Fruit fly (Drosophila melanogaster) whole organism, embryonic: Measurements from ENCODE around the gene Rab6.
A peak's percentile ranks its signal among the peaks of the same experiment; 100 is the strongest.

ENCODE experiments used
- Asciz ChIP-seq: fragments of 200-800 bp; sonication (Bioruptor generic); optimal IDR thresholded peaks from 2 replicates; lab custom pipeline; 2017; ENCODE audit warnings: missing biosample characterization, mild to moderate bottlenecking, missing genetic modification characterization, missing genetic modification reagents
- CG10147 ChIP-seq: fragments of 200-800 bp; sonication (Bioruptor generic); optimal IDR thresholded peaks from 2 replicates; lab custom pipeline; 2019; ENCODE audit warnings: missing biosample characterization, mild to moderate bottlenecking, missing genetic modification characterization, moderate library complexity
- CG10267 ChIP-seq: fragments of 200-800 bp; sonication (Bioruptor generic); optimal IDR thresholded peaks from 2 replicates; lab custom pipeline; 2018; ENCODE audit warnings: missing biosample characterization, mild to moderate bottlenecking, missing genetic modification characterization, moderate library complexity
- CG10543 ChIP-seq: fragments of 200-800 bp; sonication (Bioruptor generic); optimal IDR thresholded peaks from 3 replicates; lab custom pipeline; 2017; ENCODE audit warnings: missing biosample characterization, mild to moderate bottlenecking, missing genetic modification characterization, moderate library complexity
- CG12236 ChIP-seq: fragments of 200-800 bp; sonication (Bioruptor generic); optimal IDR thresholded peaks from 2 replicates; lab custom pipeline; 2016; ENCODE audit warnings: missing biosample characterization, missing genetic modification characterization
- CG13287 ChIP-seq: fragments of 200-800 bp; sonication (Bioruptor generic); IDR thresholded peaks from 2 replicates; pipeline ENCODE4 v1.3.6; 2022; ENCODE audit warnings: missing biosample characterization, missing genetic modification characterization; ENCODE audit not compliant: partially characterized antibody
- CG1529 ChIP-seq: fragments of 200-800 bp; sonication (Bioruptor generic); optimal IDR thresholded peaks from 3 replicates; lab custom pipeline; 2018; ENCODE audit warnings: missing biosample characterization, missing genetic modification characterization
- CG1603 ChIP-seq: fragments of 200-800 bp; sonication (Bioruptor generic); optimal IDR thresholded peaks from 2 replicates; lab custom pipeline; 2019; ENCODE audit warnings: missing biosample characterization, mild to moderate bottlenecking, missing genetic modification characterization, moderate library complexity
- CG17186 ChIP-seq: fragments of 200-800 bp; sonication (Bioruptor generic); optimal IDR thresholded peaks from 3 replicates; lab custom pipeline; 2017; ENCODE audit warnings: missing biosample characterization, missing genetic modification reagents, missing genetic modification characterization
- CG17359 ChIP-seq: fragments of 200-800 bp; sonication (Bioruptor generic); optimal IDR thresholded peaks from 3 replicates; lab custom pipeline; 2018; ENCODE audit warnings: missing biosample characterization, mild to moderate bottlenecking, missing genetic modification characterization, moderate library complexity
- CG18262 ChIP-seq: fragments of 200-800 bp; optimal IDR thresholded peaks from 3 replicates; lab custom pipeline; 2019; ENCODE audit warnings: missing biosample characterization, mild to moderate bottlenecking, missing genetic modification characterization, moderate library complexity
- CG1832 ChIP-seq: fragments of 200-800 bp; sonication (Bioruptor generic); optimal IDR thresholded peaks from 2 replicates; lab custom pipeline; 2017; ENCODE audit warnings: missing biosample characterization, mild to moderate bottlenecking, missing genetic modification characterization, inconsistent platforms
- CG2116 ChIP-seq: fragments of 200-800 bp; sonication (Bioruptor generic); optimal IDR thresholded peaks from 3 replicates; lab custom pipeline; 2018; ENCODE audit warnings: missing biosample characterization, mild to moderate bottlenecking, missing genetic modification characterization
- CG32772 ChIP-seq: fragments of 200-800 bp; sonication (Bioruptor generic); IDR thresholded peaks from 2 replicates; pipeline ENCODE4 v1.3.6; 2022; ENCODE audit warnings: missing biosample characterization, missing genetic modification characterization
- CG3838 ChIP-seq: fragments of 200-800 bp; sonication (Bioruptor generic); optimal IDR thresholded peaks from 3 replicates; lab custom pipeline; 2016; ENCODE audit warnings: missing biosample characterization, missing genetic modification characterization
- CG4360 ChIP-seq: fragments of 200-800 bp; sonication (Bioruptor generic); IDR thresholded peaks from 2 replicates; pipeline ENCODE4 v1.3.6; 2022; ENCODE audit warnings: missing biosample characterization, missing genetic modification characterization
- CG43689 ChIP-seq: fragments of 200-800 bp; sonication (Bioruptor generic); IDR thresholded peaks from 2 replicates; pipeline ENCODE4 v1.3.6; 2022; ENCODE audit warnings: missing biosample characterization, missing genetic modification characterization
- CG9797 ChIP-seq: fragments of 200-800 bp; sonication (Bioruptor generic); optimal IDR thresholded peaks from 3 replicates; lab custom pipeline; 2018; ENCODE audit warnings: missing biosample characterization, mild to moderate bottlenecking, missing genetic modification characterization
- Dbx ChIP-seq: fragments of 200-800 bp; sonication (Bioruptor generic); IDR thresholded peaks from 3 replicates; pipeline ENCODE4 v1.3.6; 2022; ENCODE audit warnings: missing biosample characterization, missing genetic modification characterization
- Dll ChIP-seq: fragments of 200-800 bp; sonication (Bioruptor generic); IDR thresholded peaks from 4 replicates; pipeline ENCODE4 v1.3.6; 2022; ENCODE audit warnings: missing biosample characterization, missing genetic modification characterization; ENCODE audit not compliant: partially characterized antibody
- Dp ChIP-seq: fragments of 200-800 bp; sonication (Bioruptor generic); optimal IDR thresholded peaks from 2 replicates; lab custom pipeline; 2018; ENCODE audit warnings: missing biosample characterization, mild to moderate bottlenecking, missing genetic modification characterization, moderate library complexity
- E2f2 ChIP-seq: fragments of 200-800 bp; sonication (Bioruptor generic); IDR thresholded peaks from 2 replicates; pipeline ENCODE4 v1.3.6; 2022; ENCODE audit warnings: missing biosample characterization, missing genetic modification characterization
- Ets97D ChIP-seq: fragments of 200-800 bp; sonication (Bioruptor generic); optimal IDR thresholded peaks from 3 replicates; lab custom pipeline; 2016; ENCODE audit warnings: missing biosample characterization, missing genetic modification characterization
- HmgZ ChIP-seq: fragments of 200-800 bp; sonication (Bioruptor generic); optimal IDR thresholded peaks from 2 replicates; lab custom pipeline; 2018; ENCODE audit warnings: missing biosample characterization, mild to moderate bottlenecking, missing genetic modification characterization
- Hr39 ChIP-seq: fragments of >200 bp; optimal IDR thresholded peaks from 2 replicates; lab custom pipeline; 2017
- MBD-R2 ChIP-seq: fragments of 200-800 bp; sonication (Bioruptor generic); IDR thresholded peaks from 2 replicates; pipeline ENCODE4 v1.3.6; 2022; ENCODE audit warnings: missing biosample characterization, missing genetic modification characterization
- MESR4 ChIP-seq: fragments of 200-800 bp; sonication (Bioruptor generic); optimal IDR thresholded peaks from 2 replicates; lab custom pipeline; 2018; ENCODE audit warnings: missing biosample characterization, mild to moderate bottlenecking, missing genetic modification characterization, moderate library complexity
- Meics ChIP-seq: fragments of 200-800 bp; sonication (Bioruptor generic); optimal IDR thresholded peaks from 2 replicates; lab custom pipeline; 2017; ENCODE audit warnings: missing biosample characterization, mild to moderate bottlenecking, missing genetic modification characterization
- Myb ChIP-seq: fragments of 200-800 bp; sonication (Bioruptor generic); optimal IDR thresholded peaks from 2 replicates; lab custom pipeline; 2016; ENCODE audit warnings: missing biosample characterization, missing genetic modification characterization
- Opbp ChIP-seq: fragments of 200-800 bp; sonication (Bioruptor generic); IDR thresholded peaks from 3 replicates; pipeline ENCODE4 v1.3.6; 2022; ENCODE audit warnings: missing biosample characterization, missing genetic modification characterization; ENCODE audit not compliant: partially characterized antibody
- Sin3A ChIP-seq: fragments of >200 bp; optimal IDR thresholded peaks from 2 replicates; lab custom pipeline; 2018
- Sry-β ChIP-seq: fragments of 200-800 bp; sonication (Bioruptor generic); optimal IDR thresholded peaks from 2 replicates; lab custom pipeline; 2018; ENCODE audit warnings: missing biosample characterization, mild to moderate bottlenecking, missing genetic modification characterization, moderate library complexity
- Sry-δ ChIP-seq: fragments of 200-800 bp; sonication (Bioruptor generic); optimal IDR thresholded peaks from 2 replicates; lab custom pipeline; 2016; ENCODE audit warnings: missing biosample characterization, missing genetic modification characterization
- Usf ChIP-seq: fragments of 200-800 bp; sonication (Bioruptor generic); optimal IDR thresholded peaks from 2 replicates; lab custom pipeline; 2017; ENCODE audit warnings: missing genotype, missing biosample characterization, missing genetic modification characterization
- YL-1 ChIP-seq: fragments of 200-800 bp; sonication (Bioruptor generic); optimal IDR thresholded peaks from 3 replicates; lab custom pipeline; 2017; ENCODE audit warnings: missing biosample characterization, mild to moderate bottlenecking, missing genetic modification characterization
- crp ChIP-seq, 2 experiments: fragments of 200-800 bp; sonication (Bioruptor generic); optimal IDR thresholded peaks; 2 replicates in 1 of 2; 3 replicates in 1 of 2; lab custom pipeline; 2017; ENCODE audit warnings: missing biosample characterization in 2 of 2, missing genetic modification characterization in 2 of 2, mild to moderate bottlenecking in 1 of 2, moderate library complexity in 1 of 2
- dmrt99B ChIP-seq: fragments of 200-800 bp; sonication (Bioruptor generic); optimal IDR thresholded peaks from 2 replicates; lab custom pipeline; 2018; ENCODE audit warnings: missing biosample characterization, mild to moderate bottlenecking, missing genetic modification characterization, moderate library complexity
- fd96Cb ChIP-seq: fragments of 200-800 bp; sonication (Bioruptor generic); optimal IDR thresholded peaks from 2 replicates; lab custom pipeline; 2018; ENCODE audit warnings: missing biosample characterization, mild to moderate bottlenecking, missing genetic modification characterization, moderate library complexity
- gfzf ChIP-seq: fragments of 200-800 bp; sonication (Bioruptor generic); optimal IDR thresholded peaks from 2 replicates; lab custom pipeline; 2016; ENCODE audit warnings: missing biosample characterization, mild to moderate bottlenecking, missing genetic modification characterization, moderate library complexity
- lola ChIP-seq, 3 experiments: fragments of >200 bp in 2 of 3; fragments of 200-800 bp in 1 of 3; sonication (Bioruptor generic) in 1 of 3; optimal IDR thresholded peaks; 2 replicates each; lab custom pipeline; 2017 to 2019; ENCODE audit warnings: missing biosample characterization in 3 of 3, missing genetic modification characterization in 3 of 3, mild to moderate bottlenecking in 1 of 3, moderate library complexity in 1 of 3
- p53 ChIP-seq: fragments of 200-800 bp; sonication (Bioruptor generic); optimal IDR thresholded peaks from 2 replicates; lab custom pipeline; 2016; ENCODE audit warnings: missing biosample characterization, missing genetic modification characterization
- pzg ChIP-seq: fragments of 200-800 bp; sonication (Bioruptor generic); optimal IDR thresholded peaks from 3 replicates; lab custom pipeline; 2018; ENCODE audit warnings: missing biosample characterization, mild to moderate bottlenecking, missing genetic modification characterization, moderate library complexity
- sd ChIP-seq: fragments of 200-800 bp; sonication (Bioruptor generic); optimal IDR thresholded peaks from 3 replicates; lab custom pipeline; 2018; ENCODE audit warnings: missing biosample characterization, mild to moderate bottlenecking, missing genetic modification characterization, moderate library complexity
- sens ChIP-seq: fragments of 200-800 bp; sonication (Bioruptor generic); peaks from one replicate; lab custom pipeline; 2016; ENCODE audit warnings: missing biosample characterization, missing genetic modification characterization
- sqz ChIP-seq: fragments of 200-800 bp; sonication (Bioruptor generic); optimal IDR thresholded peaks from 3 replicates; lab custom pipeline; 2018; ENCODE audit warnings: missing biosample characterization, mild to moderate bottlenecking, missing genetic modification characterization
- stwl ChIP-seq: fragments of 200-800 bp; sonication (Bioruptor generic); optimal IDR thresholded peaks from 3 replicates; lab custom pipeline; 2018; ENCODE audit warnings: missing biosample characterization, mild to moderate bottlenecking, missing genetic modification characterization, moderate library complexity

Rab6 gene

DNA sequence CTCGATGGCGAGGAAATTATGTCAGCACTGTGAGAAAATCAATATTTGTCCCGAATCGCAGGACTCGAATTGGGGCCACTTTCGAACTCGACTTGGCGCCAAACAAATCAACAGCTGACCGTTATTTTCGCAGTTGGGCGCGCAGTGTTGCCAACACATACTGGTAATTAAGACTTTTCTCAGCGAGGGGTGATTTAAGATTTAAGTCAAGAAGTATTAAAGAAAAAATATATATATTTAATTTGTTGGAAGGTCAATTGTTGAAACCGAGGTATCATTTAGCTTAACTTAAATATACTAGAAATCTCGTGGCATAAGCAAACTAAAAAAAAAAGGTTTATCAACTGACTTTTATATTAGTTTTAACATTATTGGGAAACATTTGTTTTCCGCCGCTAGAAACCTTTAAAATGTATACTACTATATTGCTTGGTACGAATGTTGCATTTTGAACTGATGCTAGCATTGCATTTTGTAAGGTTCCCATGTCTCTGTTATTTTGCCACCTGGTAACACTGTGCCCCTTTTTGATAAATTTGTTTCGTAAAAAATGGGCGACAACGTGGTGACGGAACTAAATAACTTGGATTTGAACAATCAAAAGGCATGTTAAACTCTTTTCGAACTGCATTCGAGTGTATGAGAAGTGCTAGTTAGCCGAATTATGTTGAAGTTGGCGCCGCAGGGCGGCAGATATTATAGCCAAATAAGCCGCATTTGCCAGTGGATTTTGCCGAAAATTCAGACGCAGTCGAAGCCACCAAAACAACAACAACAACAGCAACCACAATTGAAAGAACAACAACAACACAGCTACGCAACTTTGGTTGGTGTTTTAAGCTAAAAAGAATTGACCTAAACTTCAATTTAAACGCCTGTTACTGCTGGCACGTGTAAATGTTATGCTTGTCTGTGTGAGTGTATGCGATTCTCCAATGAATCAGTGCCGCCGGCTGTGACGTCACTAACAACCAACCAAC, 5.4 kb downstream of the Rab6 start, which contains the start of the genes Patsas and ThrRS (continued):
- TF ChIP-seq CG12236 (no peak), MBD-R2 (peak; percentile 34; the same call in 1 of the 2 replicates), CG1832 (no peak), CG10543 (GFP tag; lab: Kevin White, UChicago) (peak; percentile 87), lola (GFP tag; optimal IDR thresholded peaks at IDR 0.05; lab: Kevin White, UChicago) (peak in 1 of 3 experiments; percentile 85)

DNA sequence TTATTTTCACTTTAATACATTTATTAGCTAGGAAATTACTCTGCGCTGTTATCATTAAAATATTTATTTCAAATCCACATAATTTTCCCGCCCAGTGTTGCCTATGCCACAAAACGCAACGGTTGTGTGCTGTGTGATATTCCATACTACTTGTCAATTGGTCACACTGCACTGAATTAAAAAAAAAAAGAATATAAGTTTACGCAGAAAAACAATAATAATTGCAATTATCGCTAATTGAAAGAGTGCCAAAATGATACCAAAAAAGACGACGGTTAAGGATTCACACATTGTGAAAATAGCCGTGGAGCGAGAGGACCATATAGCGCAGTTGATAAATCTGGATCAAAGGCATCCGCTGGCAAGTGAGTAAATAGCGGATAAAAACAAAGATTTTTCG, 11.2 kb downstream of the Rab6 start, which contains the start of gene Ced-12:
Gene Ced-12 (plus strand): TSS at position 141 of the 400 bp plus-strand sequence.
- TF ChIP-seq CG13287 (GFP tag; lab: Robert Waterston, UW) (peak; percentile 17; the same call in 1 of the 2 replicates), Dll (GFP tag; lab: Robert Waterston, UW) (0 out of 4 replicates have a peak, but pooled peaks have one; percentile 14), crp (GFP tag; optimal IDR thresholded peaks at IDR 0.05; lab: Kevin White, UChicago) (peak in 1 of 2 experiments; percentile 4), CG18262 (tag; lab: Kevin White, UChicago) (peak; percentile 60), Sin3A (lab: Kevin White, UChicago) (peak; percentile 6), sens (GFP tag; lab: Kevin White, UChicago) (peak; percentile 37), Dbx (GFP tag; lab: Robert Waterston, UW) (no peak), CG10147 (GFP tag; lab: Kevin White, UChicago) (no peak), pzg (peak; percentile 64), MESR4 (GFP tag; lab: Kevin White, UChicago) (peak; percentile 58), CG2116 (GFP tag; lab: Kevin White, UChicago) (peak; percentile 18), fd96Cb (no peak), stwl (tag; lab: Kevin White, UChicago) (peak; percentile 58), CG1603 (peak; percentile 24), CG17359 (tag; lab: Kevin White, UChicago) (peak; percentile 46), sd (tag; lab: Kevin White, UChicago) (peak; percentile 1), CG9797 (GFP tag; lab: Kevin White, UChicago) (peak; percentile 57), Ets97D (GFP tag; lab: Kevin White, UChicago) (peak; percentile 37), Hr39 (lab: Kevin White, UChicago) (no peak), Sry-δ (GFP tag; lab: Kevin White, UChicago) (peak; percentile 18), Meics (GFP tag; lab: Kevin White, UChicago) (no peak), Myb (peak; percentile 12), p53 (GFP tag; lab: Kevin White, UChicago) (no peak), Usf (GFP tag; lab: Kevin White, UChicago) (no peak), CG10267 (tag; lab: Kevin White, UChicago) (peak; percentile 69), Asciz (GFP tag; lab: Kevin White, UChicago) (no peak), CG3838 (GFP tag; lab: Kevin White, UChicago) (no peak), YL-1 (peak; percentile 23), Opbp (0 out of 3 replicates have a peak, but pooled peaks have one; percentile 8), CG1529 (no peak), E2f2 (peak; percentile 96), CG32772 (GFP tag; lab: Robert Waterston, UW) (peak; percentile 50; the same call in 1 of the 2 replicates), Dp (GFP tag; lab: Kevin White, UChicago) (peak; percentile 90), HmgZ (tag; lab: Kevin White, UChicago) (peak; percentile 5), gfzf (GFP tag; lab: Kevin White, UChicago) (peak; percentile 87), CG43689 (GFP tag; lab: Robert Waterston, UW) (no peak), dmrt99B (tag; lab: Kevin White, UChicago) (no peak), Sry-β (GFP tag; lab: Kevin White, UChicago) (peak; percentile 66), CG17186 (GFP tag; lab: Kevin White, UChicago) (peak; percentile 83), CG4360 (GFP tag; lab: Robert Waterston, UW) (0 out of 2 replicates have a peak, but pooled peaks have one; percentile 19), sqz (GFP tag; lab: Kevin White, UChicago) (peak; percentile 85)
